Worm (Caenorhabditis elegans): ENCODE measurements around the gene C09H5.7.

- TF ChIP-seq skn-1 (tag; optimal IDR thresholded peaks at IDR 0.05) (no peak), lin-15B (tag; optimal IDR thresholded peaks at IDR 0.05) (no peak), hmg-1.1 (GFP tag; IDR thresholded peaks at IDR 0.05) (no peak), hif-1 (tag; optimal IDR thresholded peaks at IDR 0.05) (no peak), ama-1 (optimal IDR thresholded peaks at IDR 0.05) (no peak), pqm-1 (tag; optimal IDR thresholded peaks at IDR 0.05) (no peak), mxl-3 (GFP tag; optimal IDR thresholded peaks at IDR 0.05) (no peak), fkh-10 (GFP tag; optimal IDR thresholded peaks at IDR 0.05) (no peak), ZK546.5 (tag; optimal IDR thresholded peaks at IDR 0.05) (no peak), rbr-2 (tag; optimal IDR thresholded peaks at IDR 0.05) (no peak)
Measured at ce11 chrV:8069637-8070036, 15.4 kb downstream of the C09H5.7 start, which contains the start of gene str-143.
